Worm (Caenorhabditis elegans): Measurements from ENCODE around the gene algn-2.
"Not testable (repeated sequence)": the region's sequence is repeated elsewhere in the genome, so short reads cannot be mapped to it uniquely, and the experiment has no call there.

The algn-2 gene

ce11 chrII:5338301-5338700, 36.8 kb upstream of the algn-2 start:
- TF ChIP-seq him-1 (tag; optimal IDR thresholded peaks at IDR 0.05) (no peak), W03F9.2 (tag; optimal IDR thresholded peaks at IDR 0.05) (no peak), dao-5 (tag; optimal IDR thresholded peaks at IDR 0.05) (no peak)

- no peak for TF ChIP-seq W03F9.2 (tag; optimal IDR thresholded peaks at IDR 0.05)
- no peak for TF ChIP-seq him-1 (tag; optimal IDR thresholded peaks at IDR 0.05)
- no peak for TF ChIP-seq dao-5 (tag; optimal IDR thresholded peaks at IDR 0.05)
Observed at ce11 chrII:5339547-5339946, 35.5 kb upstream of the algn-2 start.

ce11 chrII:5340672-5341568, 34.1 kb upstream of the algn-2 start:
- TF ChIP-seq dao-5 (tag; optimal IDR thresholded peaks at IDR 0.05) (no peak), him-1 (tag; optimal IDR thresholded peaks at IDR 0.05) (peak; percentile 60), W03F9.2 (tag; optimal IDR thresholded peaks at IDR 0.05) (no peak)

- TF ChIP-seq W03F9.2 (tag; optimal IDR thresholded peaks at IDR 0.05): no peak
- TF ChIP-seq him-1 (tag; optimal IDR thresholded peaks at IDR 0.05): no peak
- TF ChIP-seq dao-5 (tag; optimal IDR thresholded peaks at IDR 0.05): no peak
Observed at ce11 chrII:5341573-5341972, 33.5 kb upstream of the algn-2 start.

- no peak for TF ChIP-seq dao-5 (tag; optimal IDR thresholded peaks at IDR 0.05)
- TF ChIP-seq W03F9.2 (tag; optimal IDR thresholded peaks at IDR 0.05): no peak
- no peak for TF ChIP-seq him-1 (tag; optimal IDR thresholded peaks at IDR 0.05)
Observed at ce11 chrII:5342412-5342811, 32.7 kb upstream of the algn-2 start.

- no peak for TF ChIP-seq W03F9.2 (tag; optimal IDR thresholded peaks at IDR 0.05)
- no peak for TF ChIP-seq dao-5 (tag; optimal IDR thresholded peaks at IDR 0.05)
- TF ChIP-seq him-1 (tag; optimal IDR thresholded peaks at IDR 0.05): no peak
Observed at ce11 chrII:5344775-5345174, 30.3 kb upstream of the algn-2 start, which contains the start of gene F09E5.14. Gene F09E5.14 (minus strand): TSS chrII:5344875.

ce11 chrII:5350357-5350756, 24.7 kb upstream of the algn-2 start, which contains the start of gene F09E5.8:
Gene F09E5.8 (plus strand): TSS chrII:5350669.
- not testable (repeated sequence) for TF ChIP-seq him-1, dao-5, W03F9.2 (tag; optimal IDR thresholded peaks at IDR 0.05)

- no peak for TF ChIP-seq W03F9.2 (tag; optimal IDR thresholded peaks at IDR 0.05)
- TF ChIP-seq dao-5 (tag; optimal IDR thresholded peaks at IDR 0.05): no peak
- no peak for TF ChIP-seq him-1 (tag; optimal IDR thresholded peaks at IDR 0.05)
Observed at ce11 chrII:5351799-5352198, 23.3 kb upstream of the algn-2 start, which contains the start of gene F09E5.7. Gene F09E5.7 (plus strand): TSS chrII:5352099.

ce11 chrII:5353642-5354041, 21.4 kb upstream of the algn-2 start:
- no peak for TF ChIP-seq him-1 (tag; optimal IDR thresholded peaks at IDR 0.05)
- peak; percentile 46 for TF ChIP-seq dao-5 (tag; optimal IDR thresholded peaks at IDR 0.05)

- TF ChIP-seq him-1 (tag; optimal IDR thresholded peaks at IDR 0.05) (no peak), dao-5 (tag; optimal IDR thresholded peaks at IDR 0.05) (no peak), W03F9.2 (tag; optimal IDR thresholded peaks at IDR 0.05) (no peak)
Observed at ce11 chrII:5355384-5355783, 19.7 kb upstream of the algn-2 start, which contains the start of gene srg-69. Gene srg-69 (plus strand): TSS chrII:5355684.

- TF ChIP-seq dao-5 (tag; optimal IDR thresholded peaks at IDR 0.05) (no peak), him-1 (tag; optimal IDR thresholded peaks at IDR 0.05) (peak; percentile 38), W03F9.2 (tag; optimal IDR thresholded peaks at IDR 0.05) (peak; percentile 67)
Observed at ce11 chrII:5358137-5358745, 16.8 kb upstream of the algn-2 start, which contains the start of the genes F09E5.11 and bmy-1. Gene F09E5.11 (minus strand): TSS chrII:5358187. Gene bmy-1 (plus strand): TSS chrII:5358695.

- TF ChIP-seq him-1 (tag; optimal IDR thresholded peaks at IDR 0.05) (no peak), W03F9.2 (tag; optimal IDR thresholded peaks at IDR 0.05) (no peak), dao-5 (tag; optimal IDR thresholded peaks at IDR 0.05) (no peak)
Observed at ce11 chrII:5359252-5359651, 15.8 kb upstream of the algn-2 start, which contains the start of gene sec-6. Gene sec-6 (plus strand): TSS chrII:5359552.

ce11 chrII:5364516-5364915, 10.6 kb upstream of the algn-2 start:
- TF ChIP-seq W03F9.2 (tag; optimal IDR thresholded peaks at IDR 0.05) (no peak), dao-5 (tag; optimal IDR thresholded peaks at IDR 0.05) (no peak), him-1 (tag; optimal IDR thresholded peaks at IDR 0.05) (no peak)

- TF ChIP-seq him-1 (tag; optimal IDR thresholded peaks at IDR 0.05): no peak
Observed at ce11 chrII:5365645-5366044, 9.4 kb upstream of the algn-2 start, which contains the start of gene F09E5.16. Gene F09E5.16 (minus strand): TSS chrII:5365745.
